Fruit fly (Drosophila melanogaster) whole organism, wandering third instar larva: ENCODE measurements around the gene CG4968.

Experiments
- CG32264 ChIP-seq: fragments of 200-800 bp; sonication (Bioruptor generic); optimal IDR thresholded peaks from 2 replicates; lab custom pipeline; 2016; ENCODE audit warnings: missing biosample characterization, missing genetic modification characterization
- GATAd ChIP-seq: sonication (Bioruptor generic); optimal IDR thresholded peaks from 2 replicates; lab custom pipeline; 2016; ENCODE audit warnings: missing biosample characterization, missing genetic modification characterization
- Hnf4 ChIP-seq: fragments of 200-800 bp; sonication (Bioruptor generic); optimal IDR thresholded peaks from 2 replicates; lab custom pipeline; 2016; ENCODE audit warnings: missing biosample characterization, mild to moderate bottlenecking, missing genetic modification characterization
- Hr78 ChIP-seq: fragments of >200 bp; optimal IDR thresholded peaks from 2 replicates; lab custom pipeline; 2017; ENCODE audit warnings: missing biosample characterization, missing genetic modification characterization
- Hr83 ChIP-seq: fragments of 200-300 bp; sonication (Bioruptor generic); optimal IDR thresholded peaks from 2 replicates; lab custom pipeline; 2016; ENCODE audit warnings: missing biosample characterization, mild to moderate bottlenecking, missing genetic modification characterization, moderate library complexity; ENCODE audit not compliant: poor library complexity, severe bottlenecking
- Jra ChIP-seq: sonication (Bioruptor generic); optimal IDR thresholded peaks from 2 replicates; lab custom pipeline; 2016; ENCODE audit warnings: missing biosample characterization, missing genetic modification characterization
- Myc ChIP-seq: fragments of >200 bp; optimal IDR thresholded peaks from 2 replicates; lab custom pipeline; 2017
- N ChIP-seq: fragments of >200 bp; optimal IDR thresholded peaks from 2 replicates; lab custom pipeline; 2018; ENCODE audit warnings: missing biosample characterization, missing external identifiers, missing genetic modification characterization
- OdsH ChIP-seq: fragments of 200-800 bp; sonication (Bioruptor generic); optimal IDR thresholded peaks from 2 replicates; lab custom pipeline; 2016; ENCODE audit warnings: missing biosample characterization, mild to moderate bottlenecking, missing genetic modification characterization
- Rel ChIP-seq, 2 experiments: fragments of 200-800 bp; sonication (Bioruptor generic) in 1 of 2; optimal IDR thresholded peaks; 2 replicates in 1 of 2; 3 replicates in 1 of 2; lab custom pipeline; 2016 to 2019; ENCODE audit warnings: mild to moderate bottlenecking in 2 of 2, missing biosample characterization in 2 of 2, missing genetic modification characterization in 2 of 2, moderate library complexity in 1 of 2
- Sp1 ChIP-seq: fragments of 200-800 bp; sonication (Bioruptor generic); optimal IDR thresholded peaks from 3 replicates; lab custom pipeline; 2019; ENCODE audit warnings: missing biosample characterization, mild to moderate bottlenecking, missing genetic modification characterization, moderate library complexity
- br ChIP-seq: fragments of 200-800 bp; sonication (Bioruptor generic); optimal IDR thresholded peaks from 2 replicates; lab custom pipeline; 2016; ENCODE audit warnings: missing biosample characterization, missing genetic modification characterization
- brk ChIP-seq: fragments of 200-800 bp; sonication (Bioruptor generic); optimal IDR thresholded peaks from 2 replicates; lab custom pipeline; 2016; ENCODE audit warnings: missing biosample characterization, mild to moderate bottlenecking, missing genetic modification characterization
- dl ChIP-seq, 2 experiments: fragments of 175-275, 200-275 bp in 1 of 2; fragments of 200-275 bp in 1 of 2; sonication (Bioruptor generic); optimal IDR thresholded peaks; lab custom pipeline; 2018; ENCODE audit warnings: mild to moderate bottlenecking in 2 of 2, missing biosample characterization in 2 of 2, missing genetic modification characterization in 2 of 2, moderate library complexity in 2 of 2; ENCODE audit not compliant: partially characterized antibody in 2 of 2, insufficient read depth in 1 of 2
- dsf ChIP-seq: sonication (Bioruptor generic); optimal IDR thresholded peaks from 2 replicates; lab custom pipeline; 2016; ENCODE audit warnings: missing biosample characterization, missing genetic modification characterization, borderline replicate concordance
- foxo ChIP-seq, 2 experiments: fragments of 200-800 bp; sonication (Bioruptor generic); optimal IDR thresholded peaks; 2 replicates in 1 of 2; 3 replicates in 1 of 2; lab custom pipeline; 2016 to 2017; ENCODE audit warnings: missing biosample characterization in 2 of 2, missing genetic modification characterization in 2 of 2
- fru ChIP-seq: fragments of 200-800 bp; sonication (Bioruptor generic); optimal IDR thresholded peaks from 3 replicates; lab custom pipeline; 2016; ENCODE audit warnings: missing biosample characterization, mild to moderate bottlenecking, missing genetic modification characterization
- lola ChIP-seq: fragments of >200 bp; optimal IDR thresholded peaks from 2 replicates; lab custom pipeline; 2017; ENCODE audit warnings: missing biosample characterization, missing genetic modification characterization
- psq ChIP-seq: fragments of 200-800 bp; sonication (Bioruptor generic); optimal IDR thresholded peaks from 3 replicates; lab custom pipeline; 2017; ENCODE audit warnings: missing biosample characterization, mild to moderate bottlenecking, missing genetic modification characterization, moderate library complexity
- rgr ChIP-seq: fragments of 200-800 bp; sonication (Bioruptor generic); optimal IDR thresholded peaks from 3 replicates; lab custom pipeline; 2016; ENCODE audit warnings: missing biosample characterization, mild to moderate bottlenecking, missing genetic modification characterization
- sage ChIP-seq: fragments of 200-800 bp; sonication (Bioruptor generic); optimal IDR thresholded peaks from 2 replicates; lab custom pipeline; 2016; ENCODE audit warnings: missing biosample characterization, mild to moderate bottlenecking, missing genetic modification characterization
- usp ChIP-seq: fragments of >200 bp; optimal IDR thresholded peaks from 2 replicates; lab custom pipeline; 2017; ENCODE audit warnings: missing biosample characterization, missing genetic modification characterization
- woc ChIP-seq: sonication (Bioruptor generic); optimal IDR thresholded peaks from 2 replicates; lab custom pipeline; 2016; ENCODE audit warnings: missing biosample characterization, mild to moderate bottlenecking, missing genetic modification characterization

The CG4968 gene

DNA sequence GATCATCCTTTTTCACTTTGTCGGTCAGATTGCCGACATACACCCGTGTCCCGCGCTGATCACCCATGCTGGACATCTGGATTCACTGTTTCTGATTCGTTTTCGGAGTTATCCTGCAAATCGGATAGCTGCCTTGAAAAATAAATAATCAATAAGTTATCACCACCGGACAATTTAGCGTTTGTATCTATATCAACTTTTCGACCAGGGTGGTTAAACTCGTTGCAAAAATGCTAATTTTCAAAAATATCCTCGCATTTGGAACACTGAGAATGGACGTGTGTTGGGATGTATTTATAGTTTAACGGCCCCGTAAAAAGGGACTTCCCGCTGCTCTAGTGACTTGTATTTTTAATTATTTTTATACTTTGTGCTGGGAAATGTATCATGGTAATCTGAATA is 43.4 kb upstream of the CG4968 start, which contains the start of gene Rsf1:
TSS of gene Rsf1 (minus strand) at position 212 of the 402 bp plus-strand sequence.
- TF ChIP-seq OdsH (GFP tag; lab: Kevin White, UChicago) (no peak), dl (GFP tag; optimal IDR thresholded peaks at IDR 0.05; lab: Kevin White, UChicago; ENCODE audit: insufficient read depth in 1 of 2, partially characterized antibody in 2 of 2) (peak in 1 of 2 experiments; percentile 22), Rel (GFP tag; optimal IDR thresholded peaks at IDR 0.05; lab: Kevin White, UChicago) (no peak), Rel (tag; optimal IDR thresholded peaks at IDR 0.05; lab: Kevin White, UChicago) (peak; percentile 83)

- TF ChIP-seq br (no peak), brk (GFP tag; lab: Kevin White, UChicago) (peak; percentile 67), dl (GFP tag; optimal IDR thresholded peaks at IDR 0.05; lab: Kevin White, UChicago; ENCODE audit: insufficient read depth in 1 of 2, partially characterized antibody in 2 of 2) (no peak), N (GFP tag; lab: Kevin White, UChicago) (no peak), foxo (GFP tag; optimal IDR thresholded peaks at IDR 0.05; lab: Kevin White, UChicago) (no peak), lola (GFP tag; lab: Kevin White, UChicago) (no peak), psq (peak; percentile 0), sage (GFP tag; lab: Kevin White, UChicago) (peak; percentile 58)
Observed at dm6 chr2L:10263830-10264634, 42.7 kb upstream of the CG4968 start, which contains the start of gene REPTOR-BP. REPTOR-BP (plus strand) TSS chr2L:10264125.

dm6 chr2L:10265129-10265528 is 41.6 kb upstream of the CG4968 start, which contains the start of gene Mob3:
Mob3 (plus strand) TSS chr2L:10265336.
- TF ChIP-seq sage (GFP tag; lab: Kevin White, UChicago) (peak; percentile 56), woc (GFP tag; lab: Kevin White, UChicago) (peak; percentile 39), Sp1 (GFP tag; lab: Kevin White, UChicago) (no peak), Hnf4 (GFP tag; lab: Kevin White, UChicago) (peak; percentile 43), fru (GFP tag; lab: Kevin White, UChicago) (no peak)
- TF ChIP-seq, all 38 proteins: peak for 3

DNA sequence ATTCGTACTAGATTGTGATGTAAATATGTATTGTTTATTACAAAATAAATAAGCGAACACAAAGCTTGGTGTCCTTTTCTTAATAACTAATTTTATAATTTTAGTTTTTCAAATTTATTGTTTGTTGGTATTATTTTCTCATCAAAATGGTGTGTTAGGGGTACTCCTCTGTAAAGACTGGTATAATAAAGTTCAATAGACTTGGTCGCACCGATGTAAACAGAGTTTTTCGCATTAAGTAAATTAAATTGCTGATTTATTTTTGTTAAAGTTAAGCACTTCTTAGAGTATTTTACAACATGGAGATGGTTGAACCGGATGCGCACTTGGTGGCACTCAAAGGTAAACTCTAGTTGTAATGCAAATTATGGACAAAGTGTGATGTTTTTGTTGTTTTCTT is 40.2 kb upstream of the CG4968 start, which contains the start of gene CG4953:
TSS of gene CG4953 (plus strand) at position 193 of the 400 bp plus-strand sequence.
- TF ChIP-seq N (GFP tag; lab: Kevin White, UChicago) = no peak

DNA sequence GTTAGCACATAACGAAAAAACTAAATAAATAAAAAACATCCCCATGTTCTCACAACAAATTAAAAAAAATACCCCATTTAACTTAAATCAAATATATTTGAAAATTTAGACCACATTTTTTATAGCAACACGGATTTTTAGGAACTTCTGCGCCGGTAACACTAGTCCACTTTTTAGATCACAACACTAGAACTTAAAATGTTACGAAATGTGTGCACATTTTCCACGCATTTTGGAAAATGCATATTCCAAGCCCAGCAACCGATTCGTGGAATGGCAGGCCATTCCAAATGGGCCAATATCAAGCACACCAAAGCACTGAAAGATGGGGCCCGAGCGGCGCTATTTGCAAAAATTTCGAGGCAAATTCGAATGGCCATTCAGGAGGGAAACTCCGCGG is 38.0 kb upstream of the CG4968 start, which contains the start of gene CG4957:
TSS of gene CG4957 (plus strand) at position 185 of the 400 bp plus-strand sequence.
- no peak for TF ChIP-seq sage (GFP tag; lab: Kevin White, UChicago)
- TF ChIP-seq Myc (lab: Kevin White, UChicago) = peak; percentile 26

dm6 chr2L:10269854-10270253 is 36.9 kb upstream of the CG4968 start, which contains the start of gene Mulk:
Mulk (plus strand) TSS chr2L:10270051.
- TF ChIP-seq CG32264 (GFP tag; lab: Kevin White, UChicago) = no peak
- TF ChIP-seq sage (GFP tag; lab: Kevin White, UChicago) = peak; percentile 67
- no peak for TF ChIP-seq rgr
- no peak for TF ChIP-seq Hr83 (GFP tag; lab: Kevin White, UChicago)
- no peak for TF ChIP-seq Rel (GFP tag; optimal IDR thresholded peaks at IDR 0.05; lab: Kevin White, UChicago)
- TF ChIP-seq Rel (tag; optimal IDR thresholded peaks at IDR 0.05; lab: Kevin White, UChicago) = no peak
- peak in 1 of 2 experiments; percentile 50 for TF ChIP-seq foxo (GFP tag; optimal IDR thresholded peaks at IDR 0.05; lab: Kevin White, UChicago)
- TF ChIP-seq GATAd (GFP tag; lab: Kevin White, UChicago) = no peak

- TF ChIP-seq Hr78 = no peak
- TF ChIP-seq N (GFP tag; lab: Kevin White, UChicago) = no peak
- TF ChIP-seq Jra = no peak
- TF ChIP-seq usp (GFP tag; lab: Kevin White, UChicago) = no peak
- TF ChIP-seq dsf (GFP tag; lab: Kevin White, UChicago) = no peak
Observed at dm6 chr2L:10272224-10272623, 34.5 kb upstream of the CG4968 start, which contains the start of gene trk. trk (minus strand) TSS chr2L:10272324.
